Worm (Caenorhabditis elegans) whole organism, midembryonic: ENCODE results near the gene Y54G2A.32.

Source experiments
- T22C8.4 ChIP-seq: fragments of 200-800 bp; sonication (Bioruptor generic); IDR thresholded peaks from 2 replicates; pipeline ENCODE4 v1.3.6; 2022; ENCODE audit warnings: missing genetic modification characterization, missing compliant biosample characterization
- cog-1 ChIP-seq: sonication (generic microtip); optimal IDR thresholded peaks from 2 replicates; lab custom pipeline; 2016; ENCODE audit warnings: missing genetic modification characterization, missing compliant biosample characterization
- flt-1 ChIP-seq: fragments of 200-800 bp; sonication (Bioruptor generic); IDR thresholded peaks from 2 replicates; pipeline ENCODE4 v1.3.6; 2022; ENCODE audit warnings: missing genetic modification characterization, missing compliant biosample characterization
- klf-2 ChIP-seq: fragments of 200-800 bp; sonication (Bioruptor generic); conservative IDR thresholded peaks from 2 replicates; pipeline ENCODE4 v1.3.6; 2022; ENCODE audit warnings: missing genetic modification reagents, missing genetic modification characterization, missing compliant biosample characterization
- med-1 ChIP-seq: sonication (generic microtip); optimal IDR thresholded peaks from 2 replicates; lab custom pipeline; 2017; ENCODE audit warnings: missing genetic modification characterization, mild to moderate bottlenecking, missing compliant biosample characterization, antibody characterized with exemption, missing genetic modification reagents; ENCODE audit not compliant: insufficient read depth
- ref-1 ChIP-seq: fragments of 200-800 bp; sonication (Bioruptor generic); conservative IDR thresholded peaks from 2 replicates; pipeline ENCODE4 v1.3.6; 2022; ENCODE audit warnings: missing genetic modification reagents, missing genetic modification characterization, missing compliant biosample characterization
- tab-1 ChIP-seq: fragments of 200-800 bp; sonication (Bioruptor generic); IDR thresholded peaks from 2 replicates; pipeline ENCODE4 v1.3.6; 2022; ENCODE audit warnings: missing genetic modification characterization, missing compliant biosample characterization
- ztf-23 ChIP-seq: fragments of 200-800 bp; sonication (Bioruptor generic); IDR thresholded peaks from 2 replicates; pipeline ENCODE4 v1.3.6; 2022; ENCODE audit warnings: missing genetic modification reagents, missing genetic modification characterization, missing compliant biosample characterization
- ztf-29 ChIP-seq: fragments of 200-800 bp; sonication (Bioruptor generic); IDR thresholded peaks from 2 replicates; pipeline ENCODE4 v1.3.6; 2022; ENCODE audit warnings: missing genetic modification reagents, missing genetic modification characterization, missing compliant biosample characterization

The Y54G2A.32 gene

DNA sequence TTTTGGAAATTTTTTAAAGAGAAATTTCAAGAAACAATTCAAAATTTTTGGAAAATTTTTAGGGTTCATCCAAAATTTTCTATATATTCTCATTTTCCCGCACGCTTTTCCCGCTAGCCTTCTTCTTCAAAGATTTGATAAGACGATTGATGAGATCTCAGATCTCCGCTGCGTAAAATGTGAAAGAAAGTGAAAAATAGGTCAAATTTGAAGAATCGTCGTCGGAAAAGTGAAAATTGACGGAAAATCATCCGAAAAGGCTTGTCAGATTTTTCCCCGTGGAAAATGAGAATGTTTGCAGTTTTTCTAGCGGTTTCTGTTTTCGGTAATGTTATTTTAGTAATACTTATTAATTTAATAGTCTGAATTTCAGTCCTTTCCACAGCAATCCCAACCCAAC, 5.5 kb downstream of the Y54G2A.32 start, which contains the start of gene Y54G2A.76:
Gene Y54G2A.76, plus strand, starts transcription at position 203 of the 400 bp plus-strand sequence.
- no peak for TF ChIP-seq T22C8.4 (GFP tag; lab: Robert Waterston, UW)
- TF ChIP-seq klf-2 (GFP tag; lab: Robert Waterston, UW), result no peak
- no peak for TF ChIP-seq flt-1 (GFP tag; lab: Robert Waterston, UW)
- TF ChIP-seq tab-1 (GFP tag; lab: Robert Waterston, UW), result no peak
- TF ChIP-seq cog-1 (tag; lab: Kevin White, UChicago), result no peak
- no peak for TF ChIP-seq ref-1
- TF ChIP-seq ztf-23, result no peak
- no peak for TF ChIP-seq ztf-29 (GFP tag; lab: Robert Waterston, UW)
- TF ChIP-seq med-1 (GFP tag; lab: Kevin White, UChicago), result no peak

DNA sequence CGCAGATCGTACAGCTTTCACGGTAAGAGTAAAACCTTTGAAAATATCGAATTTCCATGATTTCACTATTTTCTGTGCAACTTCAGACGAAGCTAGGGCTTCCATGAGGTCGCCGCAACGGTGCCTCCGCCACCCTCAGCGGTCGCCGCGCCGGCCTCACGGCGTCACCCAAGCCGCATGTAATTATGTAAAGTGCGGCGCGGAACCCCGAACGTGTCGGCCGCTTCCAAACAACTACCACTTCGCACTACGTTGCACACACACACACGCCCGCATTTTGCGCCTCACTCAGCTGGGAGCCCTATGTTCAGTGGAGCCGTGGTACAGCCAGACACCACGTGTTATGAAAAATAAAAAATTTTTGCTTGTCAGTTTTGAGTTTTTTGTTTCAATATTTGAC, 13.3 kb downstream of the Y54G2A.32 start:
- TF ChIP-seq ztf-23 (no peak), flt-1 (GFP tag; lab: Robert Waterston, UW) (0 out of 2 replicates have a peak, but pooled peaks have one; percentile 35)

DNA sequence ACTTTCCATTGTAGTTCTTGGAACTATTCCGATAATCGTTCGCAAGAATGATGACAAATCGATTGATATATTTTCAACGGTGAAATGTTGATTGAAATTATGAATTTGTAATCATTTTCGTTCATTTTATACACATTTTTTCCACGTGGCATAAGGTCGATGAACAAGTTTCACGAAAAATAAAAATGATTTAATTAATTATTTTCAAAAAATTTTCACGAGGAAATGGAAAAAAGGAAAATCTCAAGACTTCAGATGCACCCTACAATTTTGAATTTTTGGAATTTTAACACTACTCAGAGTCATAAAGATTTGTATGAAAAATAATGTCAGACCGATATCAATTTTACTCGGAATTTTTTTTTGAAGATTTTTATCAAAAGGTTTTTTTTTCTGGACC, 15.9 kb downstream of the Y54G2A.32 start, which contains the start of gene Y54G2A.13:
Gene Y54G2A.13, minus strand, starts transcription at position 101 of the 400 bp plus-strand sequence.
- TF ChIP-seq flt-1 (GFP tag; lab: Robert Waterston, UW), result no peak
- no peak for TF ChIP-seq klf-2 (GFP tag; lab: Robert Waterston, UW)
- no peak for TF ChIP-seq cog-1 (tag; lab: Kevin White, UChicago)
- TF ChIP-seq ztf-29 (GFP tag; lab: Robert Waterston, UW), result no peak
- TF ChIP-seq med-1 (GFP tag; lab: Kevin White, UChicago), result no peak
- TF ChIP-seq T22C8.4 (GFP tag; lab: Robert Waterston, UW), result no peak

DNA sequence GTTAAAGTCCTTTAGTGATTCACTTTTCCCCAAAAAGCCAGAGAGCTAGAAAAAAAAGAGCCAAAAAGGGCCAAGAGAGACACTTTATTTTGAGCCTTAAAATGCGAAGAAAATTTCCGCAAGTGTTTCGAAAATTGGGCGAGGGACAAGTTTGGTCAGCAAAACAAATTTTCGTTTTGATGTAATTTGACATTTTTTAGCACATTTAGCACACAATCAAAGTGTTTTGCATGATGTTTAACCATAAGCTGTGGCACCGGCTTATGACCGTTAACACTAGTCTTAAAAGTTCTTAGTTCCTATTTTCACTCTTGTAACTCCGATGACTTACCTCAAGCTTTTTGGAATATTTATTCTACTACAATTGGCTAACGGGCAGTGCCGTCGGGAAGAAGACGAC, 16.7 kb downstream of the Y54G2A.32 start, which contains the start of gene Y54G2A.37:
Gene Y54G2A.37, plus strand, starts transcription at position 301 of the 400 bp plus-strand sequence.
- TF ChIP-seq ztf-29 (GFP tag; lab: Robert Waterston, UW), result no peak
- no peak for TF ChIP-seq med-1 (GFP tag; lab: Kevin White, UChicago)
- TF ChIP-seq flt-1 (GFP tag; lab: Robert Waterston, UW), result no peak
- TF ChIP-seq T22C8.4 (GFP tag; lab: Robert Waterston, UW), result no peak
- no peak for TF ChIP-seq tab-1 (GFP tag; lab: Robert Waterston, UW)
- no peak for TF ChIP-seq ztf-23
- no peak for TF ChIP-seq cog-1 (tag; lab: Kevin White, UChicago)
- TF ChIP-seq klf-2 (GFP tag; lab: Robert Waterston, UW), result no peak
- no peak for TF ChIP-seq ref-1

DNA sequence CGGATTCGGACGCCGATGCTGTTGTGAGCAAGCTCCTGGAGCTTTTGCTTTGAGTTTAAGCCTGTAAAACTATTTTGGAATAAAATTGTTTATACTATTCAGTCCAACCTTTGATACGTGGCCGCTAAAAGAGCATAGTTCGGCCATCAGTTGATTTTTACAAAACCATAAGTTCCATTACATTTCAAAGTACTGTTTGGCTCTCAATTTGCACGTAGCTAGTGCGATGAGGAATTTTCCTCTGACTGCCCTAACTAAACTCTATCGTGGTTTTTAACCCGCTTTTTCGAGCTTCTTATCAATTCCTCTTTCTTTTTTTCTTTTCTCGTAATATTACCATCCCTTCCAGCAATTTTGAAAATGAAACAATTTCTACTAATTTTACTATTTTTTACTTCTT, 19.7 kb downstream of the Y54G2A.32 start, which contains the start of gene clec-80:
Gene clec-80, plus strand, starts transcription at position 301 of the 400 bp plus-strand sequence.
- TF ChIP-seq ref-1 (no peak), ztf-23 (no peak), med-1 (GFP tag; lab: Kevin White, UChicago) (no peak), cog-1 (tag; lab: Kevin White, UChicago) (no peak), T22C8.4 (GFP tag; lab: Robert Waterston, UW) (no peak), tab-1 (GFP tag; lab: Robert Waterston, UW) (no peak), ztf-29 (GFP tag; lab: Robert Waterston, UW) (no peak), klf-2 (GFP tag; lab: Robert Waterston, UW) (no peak), flt-1 (GFP tag; lab: Robert Waterston, UW) (no peak)

DNA sequence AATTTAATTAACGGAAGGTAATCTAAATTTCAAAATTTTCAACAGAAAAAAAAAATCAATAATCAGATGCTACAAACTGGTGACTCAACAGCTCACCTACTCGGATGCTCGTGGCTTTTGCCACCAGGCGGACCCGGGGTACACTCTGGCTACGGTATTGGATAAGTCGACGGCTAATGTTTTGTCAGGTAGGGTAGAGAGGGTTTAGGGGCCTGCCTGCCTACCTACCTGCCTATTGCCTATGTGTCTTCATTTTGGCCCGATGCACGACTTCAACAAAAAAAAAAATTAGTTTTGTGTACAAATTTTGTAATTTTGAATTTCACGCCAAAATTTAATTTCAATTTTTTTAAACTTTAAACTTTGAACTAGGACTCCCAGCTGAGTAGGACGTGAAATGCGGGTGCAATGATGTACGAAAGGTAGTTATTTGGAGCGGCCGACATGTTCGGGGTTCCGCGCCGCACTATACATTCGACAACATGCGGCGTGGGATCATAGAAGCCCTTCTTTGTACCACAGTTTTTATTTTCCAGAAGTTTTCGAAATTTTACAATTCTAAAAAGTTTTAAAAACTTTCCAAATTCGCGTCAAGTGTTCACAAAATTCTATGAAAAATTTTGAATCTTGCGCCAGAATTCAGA, 21.8 kb downstream of the Y54G2A.32 start:
- TF ChIP-seq klf-2 (GFP tag; lab: Robert Waterston, UW) (no peak), flt-1 (GFP tag; lab: Robert Waterston, UW) (no peak), T22C8.4 (GFP tag; lab: Robert Waterston, UW) (no peak), cog-1 (tag; lab: Kevin White, UChicago) (no peak), ztf-23 (no peak), tab-1 (GFP tag; lab: Robert Waterston, UW) (no peak), ztf-29 (GFP tag; lab: Robert Waterston, UW) (no peak), med-1 (GFP tag; lab: Kevin White, UChicago) (no peak), ref-1 (no peak)

DNA sequence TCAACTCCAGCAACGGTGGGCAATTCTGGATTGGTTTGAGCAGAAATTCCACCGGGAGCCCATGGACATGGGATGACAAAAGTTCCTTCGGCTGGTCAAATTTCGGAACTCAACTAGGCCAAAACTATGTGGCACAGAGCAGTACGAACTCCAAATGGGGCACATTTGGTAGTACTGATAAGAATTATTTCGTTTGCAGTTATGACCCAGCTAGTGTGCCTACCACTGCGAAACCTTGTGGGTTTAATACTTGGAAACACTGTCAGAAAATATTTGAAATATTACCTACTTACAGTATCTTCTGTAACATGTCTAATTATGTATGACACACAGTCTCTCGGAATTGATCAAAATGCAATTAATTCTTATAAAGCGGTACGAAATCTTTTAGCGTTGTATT, 22.6 kb downstream of the Y54G2A.32 start:
- TF ChIP-seq T22C8.4 (GFP tag; lab: Robert Waterston, UW) (no peak), ztf-23 (no peak)

DNA sequence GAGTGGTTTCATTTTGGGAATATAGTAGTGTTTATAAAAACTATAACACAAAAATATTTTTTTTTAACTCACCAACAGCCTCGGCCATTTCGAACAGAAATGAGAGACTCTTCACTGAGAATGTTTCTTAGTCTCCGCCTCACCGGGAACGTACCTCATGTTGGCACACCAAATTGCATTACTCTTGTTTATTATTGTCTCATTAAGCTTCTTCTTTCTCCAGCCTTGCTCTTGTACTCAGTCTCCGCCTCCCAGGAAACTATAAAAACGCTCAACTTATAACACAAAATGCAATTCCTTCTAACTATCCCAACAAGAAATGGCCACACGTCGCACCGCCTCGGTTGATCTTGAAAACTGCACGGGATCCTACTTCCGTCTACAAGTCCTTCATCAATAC, 28.8 kb downstream of the Y54G2A.32 start, which contains the start of the genes Y54G2A.48 and pudl-1:
Gene Y54G2A.48, minus strand, starts transcription at position 101 of the 400 bp plus-strand sequence.
Gene pudl-1, plus strand, starts transcription at position 320 of the 400 bp plus-strand sequence.
- TF ChIP-seq cog-1 (tag; lab: Kevin White, UChicago) (no peak), T22C8.4 (GFP tag; lab: Robert Waterston, UW) (no peak), ztf-29 (GFP tag; lab: Robert Waterston, UW) (no peak), med-1 (GFP tag; lab: Kevin White, UChicago) (no peak), tab-1 (GFP tag; lab: Robert Waterston, UW) (no peak), klf-2 (GFP tag; lab: Robert Waterston, UW) (no peak), ztf-23 (no peak), ref-1 (no peak), flt-1 (GFP tag; lab: Robert Waterston, UW) (no peak)

DNA sequence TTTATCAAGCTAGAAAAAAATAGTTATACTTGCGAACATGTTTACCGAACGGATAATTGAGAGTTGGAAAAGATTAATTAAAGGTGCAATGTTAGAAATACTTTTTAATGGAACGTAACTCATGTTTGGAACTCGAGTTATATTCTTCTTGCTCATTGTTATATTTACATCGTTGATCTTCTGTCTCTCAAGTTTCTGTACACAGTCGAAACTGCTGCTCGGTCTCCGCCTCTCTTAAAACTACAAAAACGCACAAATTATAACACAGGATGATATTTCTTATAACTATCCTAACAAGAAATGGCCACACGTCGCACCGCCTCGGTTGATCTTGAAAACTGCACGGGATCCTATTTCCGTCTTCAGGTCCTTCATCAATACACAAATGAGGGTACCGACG, 30.8 kb downstream of the Y54G2A.32 start, which contains the start of gene pudl-2:
Gene pudl-2, plus strand, starts transcription at position 301 of the 400 bp plus-strand sequence.
- no peak for TF ChIP-seq cog-1 (tag; lab: Kevin White, UChicago)
- TF ChIP-seq ztf-29 (GFP tag; lab: Robert Waterston, UW), result no peak
- no peak for TF ChIP-seq tab-1 (GFP tag; lab: Robert Waterston, UW)
- no peak for TF ChIP-seq flt-1 (GFP tag; lab: Robert Waterston, UW)
- no peak for TF ChIP-seq ztf-23
- no peak for TF ChIP-seq med-1 (GFP tag; lab: Kevin White, UChicago)
- TF ChIP-seq T22C8.4 (GFP tag; lab: Robert Waterston, UW), result no peak
